Fruit fly (Drosophila melanogaster): Measurements from ENCODE around the gene CG2975.
A peak's percentile ranks its signal among the peaks of the same experiment; 100 is the strongest.

CG2975 gene

dm6 chr2L:2874542-2875194 lies 34.7 kb downstream of the CG2975 start, which contains the start of gene CG8814 (continued):
- TF ChIP-seq CG2712 (tag; optimal IDR thresholded peaks at IDR 0.05) (peak; percentile 75), CG3065 (GFP tag; optimal IDR thresholded peaks at IDR 0.05) (no peak), fd102C (GFP tag; optimal IDR thresholded peaks at IDR 0.05) (no peak), CG1603 (tag; optimal IDR thresholded peaks at IDR 0.05) (peak; percentile 42), schlank (tag; optimal IDR thresholded peaks at IDR 0.05) (peak; percentile 1), CG30020 (tag; optimal IDR thresholded peaks at IDR 0.05) (peak; percentile 74), CG10431 (GFP tag; optimal IDR thresholded peaks at IDR 0.05) (no peak), Fer1 (GFP tag; optimal IDR thresholded peaks at IDR 0.05) (peak; percentile 8), az2 (GFP tag; optimal IDR thresholded peaks at IDR 0.05) (peak; percentile 63), sisA (GFP tag; IDR thresholded peaks at IDR 0.05) (peak; percentile 63), Sin3A (optimal IDR thresholded peaks at IDR 0.05) (peak; percentile 76), vfl (GFP tag; optimal IDR thresholded peaks at IDR 0.05) (peak; percentile 53), Dip3 (GFP tag; optimal IDR thresholded peaks at IDR 0.05) (peak; percentile 29), CG4730 (GFP tag; IDR thresholded peaks at IDR 0.05) (peak; percentile 50), CG6272 (GFP tag; IDR thresholded peaks at IDR 0.05) (peak; percentile 75), CG1024 (GFP tag; IDR thresholded peaks at IDR 0.05) (no peak), vnd (GFP tag; IDR thresholded peaks at IDR 0.05; ENCODE audit: partially characterized antibody) (peak; percentile 76), NK7.1 (GFP tag; optimal IDR thresholded peaks at IDR 0.05) (no peak), Gsc (GFP tag; IDR thresholded peaks at IDR 0.05) (no peak), CG43689 (GFP tag; IDR thresholded peaks at IDR 0.05) (no peak), mam (GFP tag; optimal IDR thresholded peaks at IDR 0.05) (peak; percentile 63), H2.0 (GFP tag; IDR thresholded peaks at IDR 0.05) (peak; percentile 35; the same call in 1 of the 2 replicates), CG17328 (GFP tag; IDR thresholded peaks at IDR 0.05) (0 out of 2 replicates have a peak, but pooled peaks have one; percentile 5), chm (GFP tag; IDR thresholded peaks at IDR 0.05) (0 out of 2 replicates have a peak, but pooled peaks have one; percentile 11), Dref (GFP tag; IDR thresholded peaks at IDR 0.05) (peak; percentile 76), cad (GFP tag; optimal IDR thresholded peaks at IDR 0.05) (no peak), lab (GFP tag; optimal IDR thresholded peaks at IDR 0.05) (peak; percentile 75), Vsx1 (GFP tag; optimal IDR thresholded peaks at IDR 0.05) (no peak), pho (GFP tag; optimal IDR thresholded peaks at IDR 0.05) (peak; percentile 57), Deaf1 (tag; optimal IDR thresholded peaks at IDR 0.05) (peak; percentile 57), CG13287 (GFP tag; IDR thresholded peaks at IDR 0.05; ENCODE audit: partially characterized antibody) (peak; percentile 80), CG33557 (GFP tag; optimal IDR thresholded peaks at IDR 0.05) (peak; percentile 40), CG2116 (GFP tag; optimal IDR thresholded peaks at IDR 0.05) (peak; percentile 99), CG17359 (tag; optimal IDR thresholded peaks at IDR 0.05) (peak; percentile 11), emc (GFP tag; optimal IDR thresholded peaks at IDR 0.05) (no peak), CG9437 (GFP tag; optimal IDR thresholded peaks at IDR 0.05) (peak; percentile 64), pzg (GFP tag; optimal IDR thresholded peaks at IDR 0.05) (peak; percentile 62), CG11504 (tag; optimal IDR thresholded peaks at IDR 0.05) (peak; percentile 72), Elba2 (GFP tag; optimal IDR thresholded peaks at IDR 0.05) (no peak), exex (tag; optimal IDR thresholded peaks at IDR 0.05) (peak; percentile 21), gcm2 (GFP tag; optimal IDR thresholded peaks at IDR 0.05) (no peak), CG9609 (GFP tag; optimal IDR thresholded peaks at IDR 0.05) (peak; percentile 38), fd64A (GFP tag; optimal IDR thresholded peaks at IDR 0.05) (no peak), jing (GFP tag; optimal IDR thresholded peaks at IDR 0.05) (no peak), nerfin-1 (tag; optimal IDR thresholded peaks at IDR 0.05) (peak; percentile 54), chn (GFP tag; optimal IDR thresholded peaks at IDR 0.05) (no peak), dmrt11E (tag; optimal IDR thresholded peaks at IDR 0.05) (peak; percentile 51), CG17912 (GFP tag; optimal IDR thresholded peaks at IDR 0.05) (no peak), zfh2 (GFP tag; optimal IDR thresholded peaks at IDR 0.05) (peak; percentile 48), CG8478 (optimal IDR thresholded peaks at IDR 0.05) (peak; percentile 87), gsb-n (tag; optimal IDR thresholded peaks at IDR 0.05) (peak; percentile 46)

All from whole organism, embryonic.